Worm (Caenorhabditis elegans) whole organism, L1 larva: ENCODE measurements around the gene fbxa-4.

Experiments used
- ama-1 ChIP-seq: fragments of 150-350 bp; optimal IDR thresholded peaks from 2 replicates; lab custom pipeline; 2014
- mdl-1 ChIP-seq, 2 experiments: fragments of 150-350 bp; optimal IDR thresholded peaks; 2 replicates each; lab custom pipeline; 2014 to 2017; ENCODE audit warnings: missing biosample characterization in 2 of 2, missing genetic modification characterization in 2 of 2, inconsistent platforms in 1 of 2
- zag-1 ChIP-seq: fragments of 150-350 bp; optimal IDR thresholded peaks from 2 replicates; lab custom pipeline; 2014; ENCODE audit warnings: missing biosample characterization, missing genetic modification characterization

ce11 chrII:2412649-2413048, 2.7 kb downstream of the fbxa-4 start, which contains the start of gene fbxa-182:
- TF ChIP-seq mdl-1 (tag; optimal IDR thresholded peaks at IDR 0.05; lab: Kevin White, UChicago), result no peak
- no peak for TF ChIP-seq ama-1
- TF ChIP-seq zag-1, result no peak
